Fruit fly (Drosophila melanogaster) whole organism, embryonic: ENCODE results near the gene temp.
A peak's percentile ranks its signal among the peaks of the same experiment; 100 is the strongest.

Experiments
- Atf3 ChIP-seq: fragments of 200-800 bp; sonication (Bioruptor generic); optimal IDR thresholded peaks from 3 replicates; lab custom pipeline; 2016; ENCODE audit warnings: missing biosample characterization, missing genetic modification characterization
- Bgb ChIP-seq: fragments of 200-800 bp; sonication (Bioruptor generic); IDR thresholded peaks from 2 replicates; pipeline ENCODE4 v1.3.6; 2022; ENCODE audit warnings: missing biosample characterization, missing genetic modification characterization; ENCODE audit not compliant: partially characterized antibody
- CG10979 ChIP-seq: fragments of 200-800 bp; sonication (Bioruptor generic); optimal IDR thresholded peaks from 2 replicates; lab custom pipeline; 2018; ENCODE audit warnings: missing biosample characterization, mild to moderate bottlenecking, missing genetic modification characterization, moderate library complexity
- CG11085 ChIP-seq: fragments of 200-800 bp; sonication (Bioruptor generic); IDR thresholded peaks from 2 replicates; pipeline ENCODE4 v1.3.6; 2022; ENCODE audit warnings: missing biosample characterization, missing genetic modification characterization
- CG1233 ChIP-seq: fragments of 200-800 bp; sonication (Bioruptor generic); optimal IDR thresholded peaks from 4 replicates; lab custom pipeline; 2018; ENCODE audit warnings: missing biosample characterization, mild to moderate bottlenecking, missing genetic modification characterization
- CG13296 ChIP-seq: fragments of 200-800 bp; sonication (Bioruptor generic); optimal IDR thresholded peaks from 3 replicates; lab custom pipeline; 2018; ENCODE audit warnings: missing biosample characterization, mild to moderate bottlenecking, missing genetic modification characterization
- CG14667 ChIP-seq: fragments of 200-800 bp; sonication (Bioruptor generic); IDR thresholded peaks from 2 replicates; pipeline ENCODE4 v1.3.6; 2022; ENCODE audit warnings: missing biosample characterization, missing genetic modification characterization
- CG16863 ChIP-seq: fragments of 200-800 bp; sonication (Bioruptor generic); optimal IDR thresholded peaks from 3 replicates; lab custom pipeline; 2016; ENCODE audit warnings: missing biosample characterization, missing genetic modification characterization
- CG17361 ChIP-seq: fragments of 200-800 bp; sonication (Bioruptor generic); IDR thresholded peaks from 3 replicates; pipeline ENCODE4 v1.3.6; 2022; ENCODE audit warnings: missing biosample characterization, missing genetic modification characterization
- CG17385 ChIP-seq: fragments of 200-800 bp; sonication (Bioruptor generic); optimal IDR thresholded peaks from 3 replicates; lab custom pipeline; 2018; ENCODE audit warnings: missing biosample characterization, mild to moderate bottlenecking, missing genetic modification characterization
- CG18599 ChIP-seq: fragments of 200-800 bp; sonication (Bioruptor generic); optimal IDR thresholded peaks from 3 replicates; lab custom pipeline; 2017; ENCODE audit warnings: missing biosample characterization, missing genetic modification characterization, mild to moderate bottlenecking, moderate library complexity, missing genetic modification reagents
- CG31388 ChIP-seq: fragments of 200-800 bp; sonication (Bioruptor generic); optimal IDR thresholded peaks from 2 replicates; lab custom pipeline; 2016; ENCODE audit warnings: missing biosample characterization, missing genetic modification characterization
- CG7928 ChIP-seq: fragments of 200-800 bp; sonication (Bioruptor generic); optimal IDR thresholded peaks from 2 replicates; lab custom pipeline; 2017; ENCODE audit warnings: missing biosample characterization, mild to moderate bottlenecking, missing genetic modification characterization
- CG8359 ChIP-seq: fragments of 200-800 bp; sonication (Bioruptor generic); optimal IDR thresholded peaks from 2 replicates; lab custom pipeline; 2017; ENCODE audit warnings: missing biosample characterization, mild to moderate bottlenecking, missing genetic modification characterization, borderline replicate concordance
- CG8924 ChIP-seq: fragments of 200-800 bp; optimal IDR thresholded peaks from 3 replicates; lab custom pipeline; 2019; ENCODE audit warnings: missing biosample characterization, mild to moderate bottlenecking, missing genetic modification characterization, moderate library complexity
- Chrac-16 ChIP-seq: fragments of 200-800 bp; sonication (Bioruptor generic); optimal IDR thresholded peaks from 3 replicates; lab custom pipeline; 2016; ENCODE audit warnings: missing biosample characterization, missing genetic modification characterization
- CoRest ChIP-seq: fragments of 200-800 bp; sonication (Bioruptor generic); optimal IDR thresholded peaks from 3 replicates; lab custom pipeline; 2018; ENCODE audit warnings: missing biosample characterization, mild to moderate bottlenecking, missing genetic modification characterization, moderate library complexity
- D19A ChIP-seq: fragments of 200-800 bp; optimal IDR thresholded peaks from 3 replicates; lab custom pipeline; 2019; ENCODE audit warnings: missing biosample characterization, mild to moderate bottlenecking, missing genetic modification characterization, moderate library complexity
- Dad ChIP-seq: fragments of 200-800 bp; sonication (Bioruptor generic); optimal IDR thresholded peaks from 3 replicates; lab custom pipeline; 2016; ENCODE audit warnings: missing biosample characterization, missing genetic modification characterization
- Dip2 ChIP-seq: fragments of 200-800 bp; sonication (Bioruptor generic); IDR thresholded peaks from 2 replicates; pipeline ENCODE4 v1.3.6; 2022; ENCODE audit warnings: missing biosample characterization, missing genetic modification characterization
- Dp ChIP-seq: fragments of 200-800 bp; sonication (Bioruptor generic); optimal IDR thresholded peaks from 2 replicates; lab custom pipeline; 2018; ENCODE audit warnings: missing biosample characterization, mild to moderate bottlenecking, missing genetic modification characterization, moderate library complexity
- Fer2 ChIP-seq: fragments of 200-800 bp; sonication (Bioruptor generic); optimal IDR thresholded peaks from 2 replicates; lab custom pipeline; 2018; ENCODE audit warnings: missing biosample characterization, mild to moderate bottlenecking, missing genetic modification characterization, moderate library complexity
- H15 ChIP-seq: fragments of 200-800 bp; sonication (Bioruptor generic); IDR thresholded peaks from 3 replicates; pipeline ENCODE4 v1.3.6; 2022; ENCODE audit warnings: missing biosample characterization, missing genetic modification characterization
- Kr ChIP-seq: fragments of 200-800 bp; sonication (Bioruptor generic); optimal IDR thresholded peaks from 2 replicates; lab custom pipeline; 2017; ENCODE audit warnings: missing biosample characterization, mild to moderate bottlenecking, missing genetic modification characterization
- Lhr ChIP-seq: fragments of 200-800 bp; sonication (Bioruptor generic); optimal IDR thresholded peaks from 3 replicates; lab custom pipeline; 2017; ENCODE audit warnings: mild to moderate bottlenecking, missing biosample characterization, missing genetic modification reagents, missing genetic modification characterization
- Neu2 ChIP-seq: fragments of 200-800 bp; sonication (Bioruptor generic); optimal IDR thresholded peaks from 3 replicates; lab custom pipeline; 2016; ENCODE audit warnings: missing biosample characterization, missing genetic modification characterization, borderline replicate concordance
- Pdp1 ChIP-seq, 2 experiments: fragments of 200-800 bp; sonication (Bioruptor generic); optimal IDR thresholded peaks; 3 replicates each; lab custom pipeline; 2016; ENCODE audit warnings: missing biosample characterization in 2 of 2, missing genetic modification characterization in 2 of 2, mild to moderate bottlenecking in 1 of 2, moderate library complexity in 1 of 2
- Poxn ChIP-seq: fragments of 200-800 bp; sonication (Bioruptor generic); IDR thresholded peaks from 2 replicates; pipeline ENCODE4 v1.3.6; 2022; ENCODE audit warnings: missing biosample characterization, missing genetic modification characterization
- Ravus ChIP-seq: fragments of 200-800 bp; sonication (Bioruptor generic); IDR thresholded peaks from 2 replicates; pipeline ENCODE4 v1.3.6; 2022; ENCODE audit warnings: missing biosample characterization, missing genetic modification characterization
- Six4 ChIP-seq: fragments of 200-800 bp; sonication (Bioruptor generic); optimal IDR thresholded peaks from 2 replicates; lab custom pipeline; 2016; ENCODE audit warnings: missing biosample characterization, missing genetic modification characterization
- Usf ChIP-seq: fragments of 200-800 bp; sonication (Bioruptor generic); optimal IDR thresholded peaks from 2 replicates; lab custom pipeline; 2017; ENCODE audit warnings: missing genotype, missing biosample characterization, missing genetic modification characterization
- ap ChIP-seq: fragments of 200-800 bp; sonication (Bioruptor generic); IDR thresholded peaks from 2 replicates; pipeline ENCODE4 v1.3.6; 2022; ENCODE audit warnings: missing biosample characterization, missing genetic modification characterization
- ato ChIP-seq: fragments of 200-800 bp; sonication (Bioruptor generic); IDR thresholded peaks from 2 replicates; pipeline ENCODE4 v1.3.6; 2022; ENCODE audit warnings: missing biosample characterization, missing genetic modification characterization; ENCODE audit not compliant: partially characterized antibody
- cas ChIP-seq: fragments of 200-800 bp; sonication (Bioruptor generic); IDR thresholded peaks from 2 replicates; pipeline ENCODE4 v1.3.6; 2022; ENCODE audit warnings: missing biosample characterization, missing genetic modification characterization
- caup ChIP-seq: fragments of 200-800 bp; sonication (Bioruptor generic); optimal IDR thresholded peaks from 3 replicates; lab custom pipeline; 2017; ENCODE audit warnings: missing biosample characterization, mild to moderate bottlenecking, missing genetic modification characterization, moderate library complexity; ENCODE audit not compliant: severe bottlenecking
- eve ChIP-seq, 2 experiments: fragments of >200 bp; optimal IDR thresholded peaks; 2 replicates each; lab custom pipeline; 2017; ENCODE audit warnings: missing biosample characterization in 2 of 2, missing genetic modification characterization in 2 of 2
- fd96Cb ChIP-seq: fragments of 200-800 bp; sonication (Bioruptor generic); optimal IDR thresholded peaks from 2 replicates; lab custom pipeline; 2018; ENCODE audit warnings: missing biosample characterization, mild to moderate bottlenecking, missing genetic modification characterization, moderate library complexity
- gcm2 ChIP-seq: fragments of 200-800 bp; sonication (Bioruptor generic); optimal IDR thresholded peaks from 2 replicates; lab custom pipeline; 2016; ENCODE audit warnings: missing biosample characterization, missing genetic modification characterization
- her ChIP-seq: fragments of 200-800 bp; sonication (Bioruptor generic); optimal IDR thresholded peaks from 2 replicates; lab custom pipeline; 2016; ENCODE audit warnings: missing biosample characterization, missing genetic modification characterization
- ind ChIP-seq: fragments of 200-800 bp; sonication (Bioruptor generic); optimal IDR thresholded peaks from 3 replicates; lab custom pipeline; 2016; ENCODE audit warnings: missing biosample characterization, missing genetic modification characterization
- kni ChIP-seq: fragments of 200-800 bp; sonication (Bioruptor generic); optimal IDR thresholded peaks from 3 replicates; lab custom pipeline; 2017; ENCODE audit warnings: mild to moderate bottlenecking, missing biosample characterization, missing genetic modification reagents, missing genetic modification characterization
- pb ChIP-seq: fragments of 200-800 bp; sonication (Bioruptor generic); optimal IDR thresholded peaks from 3 replicates; lab custom pipeline; 2016; ENCODE audit warnings: missing biosample characterization, missing genetic modification characterization
- sna ChIP-seq: fragments of 200-800 bp; sonication (Bioruptor generic); IDR thresholded peaks from 2 replicates; pipeline ENCODE4 v1.3.6; 2022; ENCODE audit warnings: missing biosample characterization, missing genetic modification characterization; ENCODE audit not compliant: partially characterized antibody
- so ChIP-seq: fragments of 200-800 bp; sonication (Bioruptor generic); IDR thresholded peaks from 3 replicates; pipeline ENCODE4 v1.3.6; 2022; ENCODE audit warnings: missing biosample characterization, missing genetic modification characterization
- sr ChIP-seq: fragments of 200-800 bp; sonication (Bioruptor generic); IDR thresholded peaks from 3 replicates; pipeline ENCODE4 v1.3.6; 2022; ENCODE audit warnings: missing biosample characterization, missing genetic modification characterization
- tgo ChIP-seq: fragments of 200-800 bp; sonication (Bioruptor generic); IDR thresholded peaks from 3 replicates; pipeline ENCODE4 v1.3.6; 2022; ENCODE audit warnings: missing biosample characterization, missing genetic modification characterization
- tin ChIP-seq: fragments of 200-800 bp; sonication (Bioruptor generic); optimal IDR thresholded peaks from 3 replicates; lab custom pipeline; 2016; ENCODE audit warnings: missing biosample characterization, missing genetic modification characterization
- tup ChIP-seq: fragments of 200-800 bp; sonication (Bioruptor generic); optimal IDR thresholded peaks from 2 replicates; lab custom pipeline; 2016; ENCODE audit warnings: missing biosample characterization, mild to moderate bottlenecking, missing genetic modification characterization, moderate library complexity
- yki ChIP-seq: fragments of >200 bp; optimal IDR thresholded peaks from 3 replicates; lab custom pipeline; 2018

temp gene

dm6 chrX:2298708-2299370 lies 36.5 kb upstream of the temp start (continued):
- peak; percentile 79 for TF ChIP-seq CG17385 (GFP tag; lab: Kevin White, UChicago)
- peak; percentile 70; the same call in 2 of the 3 replicates for TF ChIP-seq sr (GFP tag; lab: Robert Waterston, UW)
- peak; percentile 81 for TF ChIP-seq her (GFP tag; lab: Kevin White, UChicago)
- TF ChIP-seq Dip2 (GFP tag; lab: Robert Waterston, UW): no peak
- peak; percentile 75 for TF ChIP-seq gcm2
- peak; percentile 70 for TF ChIP-seq CG18599
- peak; percentile 41; the same call in 1 of the 2 replicates for TF ChIP-seq CG14667 (GFP tag; lab: Robert Waterston, UW)
- peak; percentile 79 for TF ChIP-seq fd96Cb (tag; lab: Kevin White, UChicago)
- TF ChIP-seq CG13296 (GFP tag; lab: Kevin White, UChicago): peak; percentile 35
- TF ChIP-seq Lhr (GFP tag; lab: Kevin White, UChicago): peak; percentile 49
- no peak; the same call in 1 of the 2 replicates for TF ChIP-seq Ravus (GFP tag; lab: Robert Waterston, UW)
- TF ChIP-seq D19A (tag; lab: Kevin White, UChicago): peak; percentile 81
- TF ChIP-seq tin (GFP tag; lab: Kevin White, UChicago): peak; percentile 80
- TF ChIP-seq CG8924 (tag; lab: Kevin White, UChicago): peak; percentile 93
- TF ChIP-seq Chrac-16 (GFP tag; lab: Kevin White, UChicago): peak; percentile 70
- peak; percentile 55 for TF ChIP-seq kni (GFP tag; lab: Kevin White, UChicago)
- TF ChIP-seq CG7928: no peak
- peak; percentile 76 for TF ChIP-seq Kr
- no peak for TF ChIP-seq Dp
- no peak for TF ChIP-seq sna (GFP tag; lab: Robert Waterston, UW)
- no peak for TF ChIP-seq Fer2 (tag; lab: Kevin White, UChicago)
- TF ChIP-seq CG31388 (GFP tag; lab: Kevin White, UChicago): peak; percentile 11
- TF ChIP-seq pb (GFP tag; lab: Kevin White, UChicago): peak; percentile 70
- no peak for TF ChIP-seq Neu2
- peak; percentile 27 for TF ChIP-seq caup (GFP tag; lab: Kevin White, UChicago)
- TF ChIP-seq CG17361 (GFP tag; lab: Robert Waterston, UW): peak; percentile 74
- no peak for TF ChIP-seq Bgb (GFP tag; lab: Robert Waterston, UW)
- TF ChIP-seq Poxn (GFP tag; lab: Robert Waterston, UW): no peak
- TF ChIP-seq so (GFP tag; lab: Robert Waterston, UW): peak; percentile 88
- TF ChIP-seq Six4 (GFP tag; lab: Kevin White, UChicago): peak; percentile 76
- TF ChIP-seq CG11085 (GFP tag; lab: Robert Waterston, UW): no peak
- peak; percentile 67 for TF ChIP-seq tgo (GFP tag; lab: Robert Waterston, UW)
- TF ChIP-seq CoRest (tag; lab: Kevin White, UChicago): peak; percentile 76
- TF ChIP-seq Atf3: peak; percentile 81
- peak; percentile 54 to 95 for TF ChIP-seq eve (GFP tag; optimal IDR thresholded peaks at IDR 0.05; lab: Kevin White, UChicago)
- peak; percentile 77 for TF ChIP-seq ap
- peak; percentile 53 for TF ChIP-seq Usf (GFP tag; lab: Kevin White, UChicago)
- peak; percentile 90 for TF ChIP-seq CG10979
- peak; percentile 76 to 79 for TF ChIP-seq Pdp1 (GFP tag; optimal IDR thresholded peaks at IDR 0.05; lab: Kevin White, UChicago)
- peak; percentile 65 for TF ChIP-seq ind
- peak; percentile 54 for TF ChIP-seq tup (GFP tag; lab: Kevin White, UChicago)
- TF ChIP-seq Dad: peak; percentile 55
- no peak for TF ChIP-seq ato (GFP tag; lab: Robert Waterston, UW)
- peak; percentile 81 for TF ChIP-seq CG16863
- TF ChIP-seq yki: peak; percentile 11
- peak; percentile 73; the same call in 2 of the 3 replicates for TF ChIP-seq H15
- no peak; the same call in 1 of the 2 replicates for TF ChIP-seq cas (GFP tag; lab: Robert Waterston, UW)
- TF ChIP-seq CG1233 (GFP tag; lab: Kevin White, UChicago): peak; percentile 60
- peak; percentile 69 for TF ChIP-seq CG8359
